Worm (Caenorhabditis elegans): ENCODE measurements around the gene T04C10.3.

T04C10.3 gene

DNA sequence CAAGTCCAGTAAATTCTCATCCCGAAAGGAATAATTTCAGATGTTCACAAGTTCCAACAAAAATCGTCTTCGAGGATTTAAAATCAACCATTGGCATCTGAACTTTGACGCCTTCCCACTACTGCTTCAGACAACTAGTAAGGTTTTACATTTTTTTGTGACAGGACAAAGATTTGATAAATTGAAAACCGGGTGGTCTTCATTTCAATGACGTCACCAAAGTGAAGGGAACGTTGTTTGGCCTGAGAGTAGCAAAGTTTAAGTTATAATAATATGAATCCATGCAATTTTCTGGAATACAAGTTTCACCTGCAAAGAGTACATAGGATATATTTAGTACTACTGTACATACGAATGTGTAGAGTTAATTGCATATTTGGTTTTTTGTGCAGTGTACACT lies 18.0 kb upstream of the T04C10.3 start:
- TF ChIP-seq nhr-77 (tag; optimal IDR thresholded peaks at IDR 0.05) (no peak), nhr-71 (tag; optimal IDR thresholded peaks at IDR 0.05) (no peak), jun-1 (tag; optimal IDR thresholded peaks at IDR 0.05) (no peak), lin-15B (tag; optimal IDR thresholded peaks at IDR 0.05) (no peak), ets-5 (GFP tag; IDR thresholded peaks at IDR 0.05) (no peak), dpl-1 (GFP tag; optimal IDR thresholded peaks at IDR 0.05) (no peak), hlh-4 (tag; optimal IDR thresholded peaks at IDR 0.05) (no peak), nhr-237 (tag; optimal IDR thresholded peaks at IDR 0.05) (no peak), efl-3 (GFP tag; optimal IDR thresholded peaks at IDR 0.05) (no peak), aha-1 (tag; optimal IDR thresholded peaks at IDR 0.05) (no peak)

- peak; percentile 94 for TF ChIP-seq dsc-1 (tag; optimal IDR thresholded peaks at IDR 0.05)
- TF ChIP-seq tlp-1 (tag; optimal IDR thresholded peaks at IDR 0.05), result no peak
Measured at ce11 chrX:14797405-14797804, 14.8 kb upstream of the T04C10.3 start.

- TF ChIP-seq lin-35 (GFP tag; optimal IDR thresholded peaks at IDR 0.05), result no peak
- TF ChIP-seq tbx-2 (tag; optimal IDR thresholded peaks at IDR 0.05), result peak; percentile 24
- TF ChIP-seq efl-1 (optimal IDR thresholded peaks at IDR 0.05), result no peak
- TF ChIP-seq efl-1 (GFP tag; optimal IDR thresholded peaks at IDR 0.05 in 1 of 2), result no peak
- TF ChIP-seq fos-1 (tag; optimal IDR thresholded peaks at IDR 0.05), result no peak
- TF ChIP-seq lsy-2 (tag; optimal IDR thresholded peaks at IDR 0.05), result peak; percentile 11 to 44
- TF ChIP-seq nhr-76 (tag; optimal IDR thresholded peaks at IDR 0.05), result no peak
- TF ChIP-seq unc-130 (tag; optimal IDR thresholded peaks at IDR 0.05), result no peak
- TF ChIP-seq nhr-77 (tag; optimal IDR thresholded peaks at IDR 0.05), result peak; percentile 20
- no peak for TF ChIP-seq ets-5 (GFP tag; IDR thresholded peaks at IDR 0.05)
- TF ChIP-seq nhr-20 (tag; optimal IDR thresholded peaks at IDR 0.05), result peak; percentile 37
- TF ChIP-seq unc-98 (GFP tag; IDR thresholded peaks at IDR 0.05), result no peak
- no peak for TF ChIP-seq pax-3 (tag; optimal IDR thresholded peaks at IDR 0.05)
- TF ChIP-seq lin-14 (GFP tag; optimal IDR thresholded peaks at IDR 0.05), result peak; percentile 43
- no peak for TF ChIP-seq mab-9 (GFP tag; IDR thresholded peaks at IDR 0.05)
- TF ChIP-seq nhr-237 (tag; optimal IDR thresholded peaks at IDR 0.05), result no peak
- no peak for TF ChIP-seq grh-1 (GFP tag; IDR thresholded peaks at IDR 0.05)
- no peak for TF ChIP-seq pqm-1 (tag; optimal IDR thresholded peaks at IDR 0.05)
- no peak for TF ChIP-seq egl-27 (tag; optimal IDR thresholded peaks at IDR 0.05)
- TF ChIP-seq nhr-90 (tag; optimal IDR thresholded peaks at IDR 0.05; ENCODE audit: poor library complexity), result peak; percentile 54
- no peak for TF ChIP-seq unc-86 (tag; optimal IDR thresholded peaks at IDR 0.05)
- no peak for TF ChIP-seq nhr-84 (tag; optimal IDR thresholded peaks at IDR 0.05)
- no peak for TF ChIP-seq ceh-8 (GFP tag; optimal IDR thresholded peaks at IDR 0.05)
- no peak for TF ChIP-seq sox-4 (tag; optimal IDR thresholded peaks at IDR 0.05)
- peak; percentile 23 for TF ChIP-seq swsn-7 (tag; optimal IDR thresholded peaks at IDR 0.05)
- TF ChIP-seq C16A3.4 (tag; optimal IDR thresholded peaks at IDR 0.05), result peak; percentile 39
- no peak for TF ChIP-seq sup-37 (GFP tag; optimal IDR thresholded peaks at IDR 0.05)
- TF ChIP-seq unc-30 (tag; optimal IDR thresholded peaks at IDR 0.05), result no peak
- no peak for TF ChIP-seq lin-39 (tag; optimal IDR thresholded peaks at IDR 0.05)
- no peak for TF ChIP-seq pag-3 (tag; optimal IDR thresholded peaks at IDR 0.05; ENCODE audit: borderline replicate concordance, insufficient read depth)
- TF ChIP-seq egl-13 (tag; optimal IDR thresholded peaks at IDR 0.05), result no peak
- no peak for TF ChIP-seq nhr-12 (tag; optimal IDR thresholded peaks at IDR 0.05)
- TF ChIP-seq aha-1 (tag; optimal IDR thresholded peaks at IDR 0.05), result no peak
- no peak for TF ChIP-seq blmp-1 (tag; optimal IDR thresholded peaks at IDR 0.05)
- TF ChIP-seq nhr-19 (GFP tag; conservative IDR thresholded peaks at IDR 0.05), result peak; percentile 35
- TF ChIP-seq elt-3 (tag; optimal IDR thresholded peaks at IDR 0.05), result no peak
- TF ChIP-seq dsc-1 (tag; optimal IDR thresholded peaks at IDR 0.05), result peak; percentile 18
- peak; percentile 60 for TF ChIP-seq rnt-1 (tag; optimal IDR thresholded peaks at IDR 0.05)
- TF ChIP-seq hpl-2 (GFP tag; optimal IDR thresholded peaks at IDR 0.05), result no peak
- no peak for TF ChIP-seq isw-1 (GFP tag; IDR thresholded peaks at IDR 0.05)
- peak; percentile 44 for TF ChIP-seq elt-2 (tag; optimal IDR thresholded peaks at IDR 0.05)
- TF ChIP-seq zip-4 (GFP tag; optimal IDR thresholded peaks at IDR 0.05), result no peak
- no peak for TF ChIP-seq ceh-63 (GFP tag; optimal IDR thresholded peaks at IDR 0.05)
Measured at ce11 chrX:14804706-14805105, 7.5 kb upstream of the T04C10.3 start.
